Worm (Caenorhabditis elegans) whole organism, L4 larva: Measurements from ENCODE around the gene R05A10.7.

Experiments
- ceh-82 ChIP-seq: sonication (generic microtip); optimal IDR thresholded peaks from 2 replicates; lab custom pipeline; 2017; ENCODE audit warnings: missing biosample characterization, missing genetic modification characterization
- daf-12 ChIP-seq: fragments of 150-350 bp; optimal IDR thresholded peaks from 2 replicates; lab custom pipeline; 2014; ENCODE audit warnings: missing biosample characterization, missing genetic modification reagents, missing genetic modification characterization
- duxl-1 ChIP-seq: sonication (generic microtip); optimal IDR thresholded peaks from 2 replicates; lab custom pipeline; 2016; ENCODE audit warnings: mild to moderate bottlenecking, missing genetic modification characterization, moderate library complexity, missing compliant biosample characterization; ENCODE audit not compliant: poor library complexity
- saeg-2 ChIP-seq: fragments of 200-800 bp; sonication (Bioruptor generic); IDR thresholded peaks from 2 replicates; pipeline ENCODE4 v1.3.6; 2022; ENCODE audit warnings: missing genetic modification reagents, missing genetic modification characterization, missing compliant biosample characterization
- unc-130 ChIP-seq: sonication (generic microtip); optimal IDR thresholded peaks from 2 replicates; lab custom pipeline; 2016; ENCODE audit warnings: missing genetic modification reagents, missing genetic modification characterization, missing compliant biosample characterization

ce11 chrIV:14153261-14153660 is 9.4 kb downstream of the R05A10.7 start, which contains the start of gene oac-38:
- TF ChIP-seq duxl-1 (tag; lab: Kevin White, UChicago) (no peak), daf-12 (tag; lab: Kevin White, UChicago) (no peak), unc-130 (no peak), saeg-2 (GFP tag; lab: Robert Waterston, UW) (no peak), ceh-82 (tag; lab: Kevin White, UChicago) (no peak)
